Worm (Caenorhabditis elegans) whole organism, L4/young adult: ENCODE data around the gene srlf-2.

Source experiments
- W03F9.2 ChIP-seq: fragments of 150-350 bp; optimal IDR thresholded peaks from 2 replicates; lab custom pipeline; 2014; ENCODE audit warnings: missing biosample characterization, missing genetic modification characterization
- dao-5 ChIP-seq: sonication (generic microtip); optimal IDR thresholded peaks from 2 replicates; lab custom pipeline; 2016; ENCODE audit warnings: missing genotype, missing genetic modification characterization, moderate library complexity, missing compliant biosample characterization
- him-1 ChIP-seq: sonication (generic microtip); optimal IDR thresholded peaks from 2 replicates; lab custom pipeline; 2016; ENCODE audit warnings: missing genotype, missing genetic modification reagents, missing genetic modification characterization, missing compliant biosample characterization

DNA sequence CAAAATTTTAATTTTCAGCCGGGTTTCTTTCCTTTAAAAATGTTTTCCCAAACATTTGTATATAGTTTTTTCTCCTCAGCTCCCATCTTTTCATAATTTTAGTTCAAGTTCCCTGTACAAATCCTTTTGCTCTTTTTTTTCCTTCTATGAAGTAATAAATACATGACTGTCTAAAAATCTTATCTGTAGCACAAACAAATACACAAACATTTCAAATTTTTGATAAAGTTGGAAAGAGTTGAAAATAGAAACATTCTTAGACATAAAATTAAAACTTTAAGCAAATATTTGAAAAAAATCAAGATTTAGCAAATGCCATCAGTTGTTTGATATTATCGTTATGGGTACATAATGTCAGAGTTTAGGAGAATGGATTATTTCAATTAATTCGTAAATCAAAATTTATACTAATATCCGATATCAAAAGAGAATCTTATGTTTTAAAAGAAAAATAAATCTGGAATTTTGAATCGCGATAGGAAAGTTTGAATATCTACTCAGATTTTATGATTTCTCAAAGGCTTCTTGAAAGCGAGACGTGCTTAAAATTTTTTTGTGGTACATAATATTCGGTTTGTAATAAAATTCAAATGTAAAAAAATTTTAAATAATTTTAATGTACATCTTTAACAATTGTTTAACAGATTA is 48.1 kb downstream of the srlf-2 start:
- TF ChIP-seq dao-5 (no peak), him-1 (no peak), W03F9.2 (tag; lab: Kevin White, UChicago) (no peak)
